Worm (Caenorhabditis elegans) whole organism, young adult: ENCODE results near the gene sgk-1.
A peak's percentile ranks its signal among the peaks of the same experiment; 100 is the strongest.
"Not testable (repeated sequence)": the region's sequence is repeated elsewhere in the genome, so short reads cannot be mapped to it uniquely, and the experiment has no call there.

ENCODE experiments used
- B0035.1 ChIP-seq: sonication (generic microtip); optimal IDR thresholded peaks from 2 replicates; lab custom pipeline; 2016; ENCODE audit warnings: missing genetic modification characterization, mild to moderate bottlenecking, missing compliant biosample characterization, missing genotype, missing genetic modification reagents
- B0261.1 ChIP-seq: sonication (generic microtip); optimal IDR thresholded peaks from 2 replicates; lab custom pipeline; 2016; ENCODE audit warnings: mild to moderate bottlenecking, missing genetic modification characterization, moderate library complexity, missing compliant biosample characterization
- D2030.7 ChIP-seq: fragments of 200-800 bp; sonication (Bioruptor generic); IDR thresholded peaks from 2 replicates; pipeline ENCODE4 v1.3.6; 2022; ENCODE audit warnings: missing genetic modification reagents, missing genetic modification characterization, missing compliant biosample characterization
- F10E7.11 ChIP-seq: sonication (generic microtip); optimal IDR thresholded peaks from 2 replicates; lab custom pipeline; 2017; ENCODE audit warnings: mild to moderate bottlenecking, missing genetic modification characterization, moderate library complexity, missing compliant biosample characterization
- K11D2.4 ChIP-seq: fragments of 200-800 bp; sonication (Bioruptor generic); IDR thresholded peaks from 2 replicates; pipeline ENCODE4 v1.3.6; 2022; ENCODE audit warnings: missing genetic modification reagents, missing genetic modification characterization, missing compliant biosample characterization
- ama-1 ChIP-seq, 3 experiments: fragments of 150-350 bp in 1 of 3; sonication (generic microtip) in 2 of 3; optimal IDR thresholded peaks; 2 replicates each; lab custom pipeline; 2014 to 2018; ENCODE audit warnings: missing biosample characterization in 2 of 3, missing genetic modification characterization in 2 of 3, missing genetic modification reagents in 2 of 3
- aptf-2 ChIP-seq: fragments of 200-800 bp; sonication (Bioruptor generic); conservative IDR thresholded peaks from 2 replicates; pipeline ENCODE4 v1.3.6; 2022; ENCODE audit warnings: missing genetic modification reagents, missing genetic modification characterization, missing compliant biosample characterization
- attf-3 ChIP-seq: fragments of 200-800 bp; sonication (Bioruptor generic); conservative IDR thresholded peaks from 2 replicates; pipeline ENCODE4 v1.3.6; 2022; ENCODE audit warnings: missing genetic modification reagents, missing genetic modification characterization, missing compliant biosample characterization
- attf-5 ChIP-seq: fragments of 200-800 bp; sonication (Bioruptor generic); optimal IDR thresholded peaks from 2 replicates; lab custom pipeline; 2018; ENCODE audit warnings: mild to moderate bottlenecking, missing genetic modification characterization, missing compliant biosample characterization
- ceh-40 ChIP-seq: fragments of 200-800 bp; sonication (Bioruptor generic); IDR thresholded peaks from 2 replicates; pipeline ENCODE4 v1.3.6; 2022; ENCODE audit warnings: missing genetic modification characterization, missing compliant biosample characterization
- die-1 ChIP-seq: sonication (generic microtip); optimal IDR thresholded peaks from 2 replicates; lab custom pipeline; 2016; ENCODE audit warnings: missing genotype, mild to moderate bottlenecking, missing genetic modification characterization, missing compliant biosample characterization
- dox-1 ChIP-seq: fragments of 200-800 bp; sonication (Bioruptor generic); IDR thresholded peaks from 2 replicates; pipeline ENCODE4 v1.3.6; 2022; ENCODE audit warnings: missing genetic modification reagents, missing genetic modification characterization, missing compliant biosample characterization
- him-1 ChIP-seq: sonication (generic microtip); optimal IDR thresholded peaks from 2 replicates; lab custom pipeline; 2016; ENCODE audit warnings: missing genotype, missing genetic modification reagents, missing genetic modification characterization, missing compliant biosample characterization
- hlh-12 ChIP-seq: sonication (generic microtip); optimal IDR thresholded peaks from 2 replicates; lab custom pipeline; 2016; ENCODE audit warnings: missing genetic modification characterization, missing compliant biosample characterization
- hlh-26 ChIP-seq: fragments of 200-800 bp; sonication (Bioruptor generic); conservative IDR thresholded peaks from 2 replicates; pipeline ENCODE4 v1.3.6; 2022; ENCODE audit warnings: missing genetic modification reagents, missing genetic modification characterization, missing compliant biosample characterization
- hmg-1.2 ChIP-seq: fragments of 200-800 bp; sonication (Bioruptor generic); IDR thresholded peaks from 2 replicates; pipeline ENCODE4 v1.3.6; 2022; ENCODE audit warnings: missing genetic modification reagents, missing genetic modification characterization, missing compliant biosample characterization
- hmg-20 ChIP-seq: fragments of 200-800 bp; sonication (Bioruptor generic); IDR thresholded peaks from 2 replicates; pipeline ENCODE4 v1.3.6; 2022; ENCODE audit warnings: missing genetic modification reagents, missing genetic modification characterization, missing compliant biosample characterization
- hsf-1 ChIP-seq: fragments of 200-800 bp; sonication (Bioruptor generic); IDR thresholded peaks from 2 replicates; pipeline ENCODE4 v1.3.6; 2022; ENCODE audit warnings: missing genetic modification reagents, missing genetic modification characterization, missing compliant biosample characterization
- lin-26 ChIP-seq: fragments of 200-800 bp; sonication (Bioruptor generic); IDR thresholded peaks from 2 replicates; pipeline ENCODE4 v1.3.6; 2022; ENCODE audit warnings: missing genetic modification reagents, missing genetic modification characterization, missing compliant biosample characterization
- lsy-27 ChIP-seq: sonication (generic microtip); optimal IDR thresholded peaks from 2 replicates; lab custom pipeline; 2017; ENCODE audit warnings: missing genetic modification characterization, mild to moderate bottlenecking, missing compliant biosample characterization, antibody characterized with exemption, missing genotype, borderline replicate concordance; ENCODE audit not compliant: insufficient read depth
- mxl-1 ChIP-seq: sonication (generic microtip); optimal IDR thresholded peaks from 2 replicates; lab custom pipeline; 2016; ENCODE audit warnings: missing genetic modification characterization, missing compliant biosample characterization
- nfya-1 ChIP-seq: sonication (generic microtip); optimal IDR thresholded peaks from 2 replicates; lab custom pipeline; 2017; ENCODE audit warnings: antibody characterized with exemption, missing compliant biosample characterization, missing genetic modification characterization, borderline replicate concordance; ENCODE audit not compliant: insufficient read depth
- nhr-80 ChIP-seq: sonication (generic microtip); optimal IDR thresholded peaks from 2 replicates; lab custom pipeline; 2016; ENCODE audit warnings: missing genetic modification characterization, missing compliant biosample characterization
- nhr-90 ChIP-seq: sonication (generic microtip); optimal IDR thresholded peaks from 2 replicates; lab custom pipeline; 2016; ENCODE audit warnings: missing genotype, mild to moderate bottlenecking, missing genetic modification characterization, missing compliant biosample characterization
- pbrm-1 ChIP-seq: fragments of 200-800 bp; sonication (Bioruptor generic); IDR thresholded peaks from 2 replicates; pipeline ENCODE4 v1.3.6; 2022; ENCODE audit warnings: missing genetic modification reagents, missing genetic modification characterization, missing compliant biosample characterization
- rcor-1 ChIP-seq: fragments of 200-800 bp; sonication (Bioruptor generic); IDR thresholded peaks from 2 replicates; pipeline ENCODE4 v1.3.6; 2022; ENCODE audit warnings: missing genetic modification reagents, missing genetic modification characterization, missing compliant biosample characterization
- rec-8 ChIP-seq, 2 experiments: sonication (generic microtip); optimal IDR thresholded peaks; 2 replicates each; lab custom pipeline; 2016; ENCODE audit warnings: mild to moderate bottlenecking in 2 of 2, missing genetic modification characterization in 2 of 2, missing genetic modification reagents in 2 of 2, missing genotype in 2 of 2, missing biosample characterization in 1 of 2, missing compliant biosample characterization in 1 of 2, moderate library complexity in 1 of 2
- rpc-1 ChIP-seq, 2 experiments: fragments of 150-350 bp in 1 of 2; sonication (generic microtip) in 1 of 2; optimal IDR thresholded peaks; 2 replicates each; lab custom pipeline; 2014 to 2018; ENCODE audit warnings: missing biosample characterization in 1 of 2, missing genetic modification characterization in 1 of 2, missing genetic modification reagents in 1 of 2, missing genotype in 1 of 2
- snpc-1.1 ChIP-seq: sonication (generic microtip); optimal IDR thresholded peaks from 2 replicates; lab custom pipeline; 2017; ENCODE audit warnings: missing genetic modification characterization, mild to moderate bottlenecking, missing compliant biosample characterization, antibody characterized with exemption, moderate library complexity, missing genotype, missing genetic modification reagents; ENCODE audit not compliant: insufficient read depth
- snpc-4 ChIP-seq, 5 experiments: fragments of 150-350 bp in 1 of 5; sonication (generic microtip) in 4 of 5; optimal IDR thresholded peaks; 2 replicates each; lab custom pipeline; 2014 to 2018; ENCODE audit warnings: missing genetic modification characterization in 5 of 5, missing biosample characterization in 3 of 5, antibody characterized with exemption in 2 of 5, mild to moderate bottlenecking in 2 of 5, missing compliant biosample characterization in 2 of 5, missing genotype in 2 of 5, moderate library complexity in 2 of 5, missing genetic modification reagents in 1 of 5
- sptf-2 ChIP-seq: fragments of 200-800 bp; sonication (Bioruptor generic); optimal IDR thresholded peaks from 2 replicates; lab custom pipeline; 2018; ENCODE audit warnings: mild to moderate bottlenecking, missing genetic modification characterization, missing compliant biosample characterization
- tbp1 ChIP-seq: fragments of 200-800 bp; sonication (Bioruptor generic); optimal IDR thresholded peaks from 2 replicates; lab custom pipeline; 2018; ENCODE audit warnings: mild to moderate bottlenecking, missing genetic modification characterization, missing compliant biosample characterization
- zfh-2 ChIP-seq: fragments of 200-800 bp; sonication (Bioruptor generic); conservative IDR thresholded peaks from 2 replicates; pipeline ENCODE4 v1.3.6; 2022; ENCODE audit warnings: missing genetic modification reagents, missing genetic modification characterization, missing compliant biosample characterization
- ztf-25 ChIP-seq: fragments of 200-800 bp; sonication (Bioruptor generic); IDR thresholded peaks from 2 replicates; pipeline ENCODE4 v1.3.6; 2022; ENCODE audit warnings: missing genetic modification reagents, missing genetic modification characterization, missing compliant biosample characterization

Gene sgk-1

ce11 chrX:16219710-16220109 is 42.2 kb downstream of the sgk-1 start, which contains the start of gene F23A7.3:
F23A7.3 (plus strand) TSS chrX:16220010.
- TF ChIP-seq rec-8 (tag; optimal IDR thresholded peaks at IDR 0.05; lab: Kevin White, UChicago); zfh-2 (GFP tag; lab: Robert Waterston, UW); lsy-27 (tag; lab: Kevin White, UChicago): not testable (repeated sequence)

- TF ChIP-seq B0035.1 (tag; lab: Kevin White, UChicago) (no peak), sptf-2 (no peak), hmg-1.2 (GFP tag; lab: Robert Waterston, UW) (peak; percentile 66; the same call in 1 of the 2 replicates), nhr-80 (tag; lab: Kevin White, UChicago) (peak; percentile 26), nfya-1 (tag; lab: Kevin White, UChicago) (no peak), F10E7.11 (tag; lab: Kevin White, UChicago) (no peak), aptf-2 (no peak)
- TF ChIP-seq, all 124 proteins: peak for 2
These were observed 43.6 kb downstream of the sgk-1 start for ce11 chrX:16218306-16218705.

- peak; percentile 80 for TF ChIP-seq lin-26 (GFP tag; lab: Robert Waterston, UW)
- peak; percentile 76 for TF ChIP-seq D2030.7 (GFP tag; lab: Robert Waterston, UW)
- TF ChIP-seq attf-5 (GFP tag; lab: Kevin White, UChicago), result peak; percentile 31
- no peak for TF ChIP-seq hlh-26 (GFP tag; lab: Robert Waterston, UW)
- TF ChIP-seq hsf-1 (GFP tag; lab: Robert Waterston, UW), result peak; percentile 31; the same call in 1 of the 2 replicates
- no peak for TF ChIP-seq snpc-1.1 (tag; lab: Kevin White, UChicago)
- TF ChIP-seq snpc-4 (GFP tag; optimal IDR thresholded peaks at IDR 0.05; lab: Kevin White, UChicago), result no peak
- TF ChIP-seq snpc-4 (tag; optimal IDR thresholded peaks at IDR 0.05; lab: Kevin White, UChicago), result peak in 2 of 4 experiments; percentile 35 to 68
- peak; percentile 89 for TF ChIP-seq tbp1 (GFP tag; lab: Kevin White, UChicago)
- 0 out of 2 replicates have a peak, but pooled peaks have one; percentile 24 for TF ChIP-seq rcor-1 (GFP tag; lab: Robert Waterston, UW)
- TF ChIP-seq ztf-25, result 0 out of 2 replicates have a peak, but pooled peaks have one; percentile 29
- no peak for TF ChIP-seq attf-3 (GFP tag; lab: Robert Waterston, UW)
- 0 out of 2 replicates have a peak, but pooled peaks have one; percentile 60 for TF ChIP-seq ceh-40 (GFP tag; lab: Robert Waterston, UW)
- no peak for TF ChIP-seq hlh-12 (tag; lab: Kevin White, UChicago)
- peak; percentile 61 for TF ChIP-seq die-1 (tag; lab: Kevin White, UChicago)
- peak; percentile 3 for TF ChIP-seq mxl-1 (tag; lab: Kevin White, UChicago)
- TF ChIP-seq hmg-20 (GFP tag; lab: Robert Waterston, UW), result no peak
- 0 out of 2 replicates have a peak, but pooled peaks have one; percentile 14 for TF ChIP-seq dox-1 (GFP tag; lab: Robert Waterston, UW)
- peak; percentile 36; the same call in 1 of the 2 replicates for TF ChIP-seq hmg-1.2 (GFP tag; lab: Robert Waterston, UW)
- peak; percentile 26; the same call in 1 of the 2 replicates for TF ChIP-seq pbrm-1 (GFP tag; lab: Robert Waterston, UW)
- peak; percentile 53 for TF ChIP-seq rpc-1 (optimal IDR thresholded peaks at IDR 0.05; lab: Kevin White, UChicago)
- TF ChIP-seq rpc-1 (tag; optimal IDR thresholded peaks at IDR 0.05; lab: Kevin White, UChicago), result peak; percentile 91
- no peak for TF ChIP-seq zfh-2 (GFP tag; lab: Robert Waterston, UW)
- peak; percentile 38 for TF ChIP-seq nhr-90
- TF ChIP-seq ama-1 (optimal IDR thresholded peaks at IDR 0.05; lab: Kevin White, UChicago), result no peak
- TF ChIP-seq ama-1 (GFP tag; optimal IDR thresholded peaks at IDR 0.05; lab: Kevin White, UChicago), result peak in 1 of 2 experiments; percentile 20
- peak; percentile 43 for TF ChIP-seq him-1 (tag; lab: Kevin White, UChicago)
- no peak for TF ChIP-seq K11D2.4 (GFP tag; lab: Robert Waterston, UW)
- peak; percentile 67 for TF ChIP-seq B0261.1 (tag; lab: Kevin White, UChicago)
These were observed 44.2 kb downstream of the sgk-1 start for ce11 chrX:16217749-16218148.
